Fruit fly (Drosophila melanogaster): ENCODE data around the gene CG11382.

Gene CG11382

DNA sequence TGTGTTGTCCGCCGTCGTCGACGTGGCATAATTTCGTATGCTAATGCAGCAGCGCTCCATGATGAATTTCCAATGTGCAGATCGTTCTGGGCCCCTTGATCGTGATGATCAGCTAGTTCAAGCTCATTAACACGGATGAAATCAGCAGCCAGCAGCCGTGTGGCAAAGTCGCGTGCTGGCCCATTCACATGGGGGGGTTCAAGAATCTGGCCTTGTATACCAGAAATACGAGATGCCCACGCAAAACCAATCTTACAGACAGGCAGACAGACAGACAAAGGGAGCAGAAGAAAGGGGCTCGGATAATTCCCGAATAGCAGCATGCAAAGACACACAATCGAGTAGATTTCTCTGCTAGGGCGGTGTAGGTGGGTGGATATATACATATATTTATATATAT, 19.8 kb downstream of the CG11382 start:
- TF ChIP-seq CG13204 (GFP tag; optimal IDR thresholded peaks at IDR 0.05) (no peak), EcR (GFP tag; optimal IDR thresholded peaks at IDR 0.05) (peak; percentile 87)

- peak; percentile 76; the same call in 2 of the 3 replicates for TF ChIP-seq CG4496 (GFP tag; IDR thresholded peaks at IDR 0.05)
- no peak for TF ChIP-seq Pif1A (GFP tag; optimal IDR thresholded peaks at IDR 0.05)
- no peak for TF ChIP-seq CG9948 (tag; optimal IDR thresholded peaks at IDR 0.05)
- peak; percentile 30 for TF ChIP-seq CG8159 (tag; optimal IDR thresholded peaks at IDR 0.05)
- no peak for TF ChIP-seq rn (GFP tag; IDR thresholded peaks at IDR 0.05)
- no peak for TF ChIP-seq CG13204 (GFP tag; optimal IDR thresholded peaks at IDR 0.05)
- TF ChIP-seq CG10348 (GFP tag; IDR thresholded peaks at IDR 0.05) = no peak
- peak; percentile 64 for TF ChIP-seq fd96Ca (GFP tag; IDR thresholded peaks at IDR 0.05)
- TF ChIP-seq CG15710 (tag; optimal IDR thresholded peaks at IDR 0.05) = no peak
- TF ChIP-seq CG12605 (GFP tag; IDR thresholded peaks at IDR 0.05) = peak; percentile 16; the same call in 1 of the 2 replicates
- TF ChIP-seq CG17806 (tag; optimal IDR thresholded peaks at IDR 0.05) = no peak
- peak; percentile 4 for TF ChIP-seq CG8301 (tag; optimal IDR thresholded peaks at IDR 0.05)
- TF ChIP-seq Pif1B (GFP tag; optimal IDR thresholded peaks at IDR 0.05) = no peak
- no peak for TF ChIP-seq D1 (tag; optimal IDR thresholded peaks at IDR 0.05)
- TF ChIP-seq CG34367 (tag; optimal IDR thresholded peaks at IDR 0.05) = no peak
- peak; percentile 70 for TF ChIP-seq CG32121 (GFP tag; IDR thresholded peaks at IDR 0.05)
- peak; percentile 67 for TF ChIP-seq Ets98B (GFP tag; IDR thresholded peaks at IDR 0.05)
- TF ChIP-seq EcR (GFP tag; optimal IDR thresholded peaks at IDR 0.05) = no peak
- TF ChIP-seq CG14655 (GFP tag; optimal IDR thresholded peaks at IDR 0.05) = no peak
- no peak for TF ChIP-seq gl (tag; optimal IDR thresholded peaks at IDR 0.05)
- TF ChIP-seq Snoo (tag; optimal IDR thresholded peaks at IDR 0.05) = no peak
Measured at dm6 chrX:1231707-1232106, 21.9 kb downstream of the CG11382 start.

DNA sequence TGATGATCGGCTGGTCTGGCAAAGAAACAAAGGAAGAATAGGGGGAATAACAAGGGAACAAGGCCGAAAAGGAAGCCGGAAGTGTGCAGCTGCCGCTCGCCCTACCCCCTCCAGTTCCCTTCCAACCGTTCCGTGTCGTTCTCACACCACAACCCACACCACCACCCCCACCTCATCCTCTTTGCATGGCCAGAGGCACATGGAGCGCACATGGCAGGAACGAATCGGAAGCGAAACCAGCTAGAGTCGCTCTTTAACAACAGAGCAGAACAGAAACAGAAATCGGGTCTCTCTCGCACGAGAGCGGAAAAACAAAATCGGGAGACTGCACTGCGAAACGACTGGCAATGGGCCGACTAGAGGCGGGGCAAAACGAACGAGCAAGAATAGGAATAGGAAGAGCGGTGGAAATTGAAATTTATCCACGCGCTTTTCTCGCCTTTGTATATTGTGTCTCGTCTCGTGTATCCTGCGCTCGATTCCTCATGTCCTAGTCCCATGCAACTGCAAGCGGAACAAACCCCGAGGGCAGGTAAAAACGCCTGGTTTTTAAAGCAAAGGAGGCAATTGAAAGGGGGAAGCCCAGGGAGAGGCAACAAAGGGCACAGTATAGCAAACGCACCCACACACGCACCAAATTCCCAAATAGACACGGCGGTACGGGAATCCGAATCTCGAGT, 22.9 kb downstream of the CG11382 start:
- TF ChIP-seq Ets98B (GFP tag; IDR thresholded peaks at IDR 0.05) (no peak), CG13204 (GFP tag; optimal IDR thresholded peaks at IDR 0.05) (peak; percentile 69), EcR (GFP tag; optimal IDR thresholded peaks at IDR 0.05) (peak; percentile 39)

dm6 chrX:1233989-1234388, 24.2 kb downstream of the CG11382 start:
- TF ChIP-seq CG14655 (GFP tag; optimal IDR thresholded peaks at IDR 0.05) (no peak), CG34367 (tag; optimal IDR thresholded peaks at IDR 0.05) (no peak), CG15710 (tag; optimal IDR thresholded peaks at IDR 0.05) (no peak), D1 (tag; optimal IDR thresholded peaks at IDR 0.05) (no peak), CG13204 (GFP tag; optimal IDR thresholded peaks at IDR 0.05) (peak; percentile 27), CG32121 (GFP tag; IDR thresholded peaks at IDR 0.05) (0 out of 2 replicates have a peak, but pooled peaks have one; percentile 15), Pif1B (GFP tag; optimal IDR thresholded peaks at IDR 0.05) (no peak)

dm6 chrX:1234817-1235617, 25.2 kb downstream of the CG11382 start:
- TF ChIP-seq CG13204 (GFP tag; optimal IDR thresholded peaks at IDR 0.05) (peak; percentile 59), Ets98B (GFP tag; IDR thresholded peaks at IDR 0.05) (peak; percentile 79; the same call in 1 of the 2 replicates), CG32121 (GFP tag; IDR thresholded peaks at IDR 0.05) (peak; percentile 83), CG17806 (tag; optimal IDR thresholded peaks at IDR 0.05) (peak; percentile 86), CG9948 (tag; optimal IDR thresholded peaks at IDR 0.05) (peak; percentile 82), EcR (GFP tag; optimal IDR thresholded peaks at IDR 0.05) (peak; percentile 30), CG12605 (GFP tag; IDR thresholded peaks at IDR 0.05) (peak; percentile 45), CG15710 (tag; optimal IDR thresholded peaks at IDR 0.05) (peak; percentile 83), CG34367 (tag; optimal IDR thresholded peaks at IDR 0.05) (peak; percentile 85), D1 (tag; optimal IDR thresholded peaks at IDR 0.05) (no peak), CG4496 (GFP tag; IDR thresholded peaks at IDR 0.05) (peak; percentile 92), gl (tag; optimal IDR thresholded peaks at IDR 0.05) (peak; percentile 69), Pif1A (GFP tag; optimal IDR thresholded peaks at IDR 0.05) (peak; percentile 90), Snoo (tag; optimal IDR thresholded peaks at IDR 0.05) (peak; percentile 80), fd96Ca (GFP tag; IDR thresholded peaks at IDR 0.05) (peak; percentile 91), rn (GFP tag; IDR thresholded peaks at IDR 0.05) (peak; percentile 67), CG14655 (GFP tag; optimal IDR thresholded peaks at IDR 0.05) (peak; percentile 84), CG8159 (tag; optimal IDR thresholded peaks at IDR 0.05) (peak; percentile 86), CG8301 (tag; optimal IDR thresholded peaks at IDR 0.05) (peak; percentile 81), CG10348 (GFP tag; IDR thresholded peaks at IDR 0.05) (0 out of 2 replicates have a peak, but pooled peaks have one; percentile 14), Pif1B (GFP tag; optimal IDR thresholded peaks at IDR 0.05) (peak; percentile 85)

- no peak for TF ChIP-seq CG8301 (tag; optimal IDR thresholded peaks at IDR 0.05)
- TF ChIP-seq Pif1B (GFP tag; optimal IDR thresholded peaks at IDR 0.05) = no peak
- TF ChIP-seq fd96Ca (GFP tag; IDR thresholded peaks at IDR 0.05) = no peak
- no peak for TF ChIP-seq CG15710 (tag; optimal IDR thresholded peaks at IDR 0.05)
- no peak for TF ChIP-seq CG14655 (GFP tag; optimal IDR thresholded peaks at IDR 0.05)
- TF ChIP-seq CG8159 (tag; optimal IDR thresholded peaks at IDR 0.05) = no peak
- TF ChIP-seq gl (tag; optimal IDR thresholded peaks at IDR 0.05) = no peak
- no peak for TF ChIP-seq CG32121 (GFP tag; IDR thresholded peaks at IDR 0.05)
- TF ChIP-seq Ets98B (GFP tag; IDR thresholded peaks at IDR 0.05) = no peak; the same call in 1 of the 2 replicates
- no peak for TF ChIP-seq CG12605 (GFP tag; IDR thresholded peaks at IDR 0.05)
- no peak for TF ChIP-seq CG13204 (GFP tag; optimal IDR thresholded peaks at IDR 0.05)
- no peak for TF ChIP-seq CG17806 (tag; optimal IDR thresholded peaks at IDR 0.05)
- no peak for TF ChIP-seq rn (GFP tag; IDR thresholded peaks at IDR 0.05)
- no peak for TF ChIP-seq CG4496 (GFP tag; IDR thresholded peaks at IDR 0.05)
- TF ChIP-seq Snoo (tag; optimal IDR thresholded peaks at IDR 0.05) = no peak
- TF ChIP-seq CG34367 (tag; optimal IDR thresholded peaks at IDR 0.05) = no peak
- TF ChIP-seq D1 (tag; optimal IDR thresholded peaks at IDR 0.05) = no peak
Measured at dm6 chrX:1235618-1236006, 25.8 kb downstream of the CG11382 start.
